Fruit fly (Drosophila melanogaster) whole organism, embryonic: ENCODE measurements around the gene ppk13.
A peak's percentile ranks its signal among the peaks of the same experiment; 100 is the strongest.

ENCODE experiments used
- CG10431 ChIP-seq: fragments of 200-800 bp; sonication (Bioruptor generic); optimal IDR thresholded peaks from 3 replicates; lab custom pipeline; 2018; ENCODE audit warnings: missing biosample characterization, mild to moderate bottlenecking, missing genetic modification characterization
- CG13123 ChIP-seq: fragments of 200-800 bp; sonication (Bioruptor generic); optimal IDR thresholded peaks from 2 replicates; lab custom pipeline; 2016; ENCODE audit warnings: missing biosample characterization, missing genetic modification characterization
- CG13296 ChIP-seq: fragments of 200-800 bp; sonication (Bioruptor generic); optimal IDR thresholded peaks from 3 replicates; lab custom pipeline; 2018; ENCODE audit warnings: missing biosample characterization, mild to moderate bottlenecking, missing genetic modification characterization
- CG15073 ChIP-seq: fragments of 200-800 bp; sonication (Bioruptor generic); optimal IDR thresholded peaks from 2 replicates; lab custom pipeline; 2016; ENCODE audit warnings: missing biosample characterization, missing genetic modification characterization
- CG15514 ChIP-seq: fragments of 200-800 bp; sonication (Bioruptor generic); optimal IDR thresholded peaks from 3 replicates; lab custom pipeline; 2017; ENCODE audit warnings: missing biosample characterization, missing genetic modification characterization, mild to moderate bottlenecking, moderate library complexity, missing genetic modification reagents
- CG17359 ChIP-seq: fragments of 200-800 bp; sonication (Bioruptor generic); optimal IDR thresholded peaks from 3 replicates; lab custom pipeline; 2018; ENCODE audit warnings: missing biosample characterization, mild to moderate bottlenecking, missing genetic modification characterization, moderate library complexity
- CG17361 ChIP-seq: fragments of 200-800 bp; sonication (Bioruptor generic); IDR thresholded peaks from 3 replicates; pipeline ENCODE4 v1.3.6; 2022; ENCODE audit warnings: missing biosample characterization, missing genetic modification characterization
- CG2678 ChIP-seq: fragments of 200-800 bp; sonication (Bioruptor generic); optimal IDR thresholded peaks from 3 replicates; lab custom pipeline; 2019; ENCODE audit warnings: missing biosample characterization, mild to moderate bottlenecking, missing genetic modification characterization, moderate library complexity
- CG42726 ChIP-seq: fragments of 200-800 bp; sonication (Bioruptor generic); IDR thresholded peaks from 2 replicates; pipeline ENCODE4 v1.3.6; 2022; ENCODE audit warnings: missing biosample characterization, missing genetic modification characterization; ENCODE audit not compliant: partially characterized antibody
- CG4707 ChIP-seq: fragments of 200-800 bp; sonication (Bioruptor generic); optimal IDR thresholded peaks from 2 replicates; lab custom pipeline; 2018; ENCODE audit warnings: missing biosample characterization, mild to moderate bottlenecking, missing genetic modification characterization, moderate library complexity
- CG6683 ChIP-seq: fragments of 200-800 bp; sonication (Bioruptor generic); optimal IDR thresholded peaks from 2 replicates; lab custom pipeline; 2017; ENCODE audit warnings: missing biosample characterization, mild to moderate bottlenecking, missing genetic modification characterization, missing genetic modification reagents
- CG9797 ChIP-seq: fragments of 200-800 bp; sonication (Bioruptor generic); optimal IDR thresholded peaks from 3 replicates; lab custom pipeline; 2018; ENCODE audit warnings: missing biosample characterization, mild to moderate bottlenecking, missing genetic modification characterization
- CG9932 ChIP-seq: fragments of 200-800 bp; sonication (Bioruptor generic); IDR thresholded peaks from 2 replicates; pipeline ENCODE4 v1.3.6; 2022; ENCODE audit warnings: missing biosample characterization, missing genetic modification characterization
- E2f1 ChIP-seq: fragments of 200-800 bp; sonication (Bioruptor generic); IDR thresholded peaks from 2 replicates; pipeline ENCODE4 v1.3.6; 2022; ENCODE audit warnings: missing biosample characterization, missing genetic modification characterization
- HmgZ ChIP-seq: fragments of 200-800 bp; sonication (Bioruptor generic); optimal IDR thresholded peaks from 2 replicates; lab custom pipeline; 2018; ENCODE audit warnings: missing biosample characterization, mild to moderate bottlenecking, missing genetic modification characterization
- Hmx ChIP-seq: fragments of 200-800 bp; sonication (Bioruptor generic); optimal IDR thresholded peaks from 2 replicates; lab custom pipeline; 2016; ENCODE audit warnings: missing biosample characterization, missing genetic modification characterization
- Hr78 ChIP-seq, 2 experiments: fragments of 200-800 bp in 1 of 2; fragments of >200 bp in 1 of 2; sonication (Bioruptor generic) in 1 of 2; optimal IDR thresholded peaks; 2 replicates each; lab custom pipeline; 2017 to 2019; ENCODE audit warnings: missing biosample characterization in 2 of 2, missing genetic modification characterization in 2 of 2, mild to moderate bottlenecking in 1 of 2, moderate library complexity in 1 of 2
- Poxn ChIP-seq: fragments of 200-800 bp; sonication (Bioruptor generic); IDR thresholded peaks from 2 replicates; pipeline ENCODE4 v1.3.6; 2022; ENCODE audit warnings: missing biosample characterization, missing genetic modification characterization
- Sry-δ ChIP-seq: fragments of 200-800 bp; sonication (Bioruptor generic); optimal IDR thresholded peaks from 2 replicates; lab custom pipeline; 2016; ENCODE audit warnings: missing biosample characterization, missing genetic modification characterization
- Stat92E ChIP-seq, 3 experiments: fragments of >200 bp in 2 of 3; fragments of 200-800 bp in 1 of 3; sonication (Bioruptor generic) in 1 of 3; optimal IDR thresholded peaks; 2 replicates each; lab custom pipeline; 2017 to 2019; ENCODE audit warnings: missing biosample characterization in 3 of 3, missing genetic modification characterization in 3 of 3, mild to moderate bottlenecking in 1 of 3, moderate library complexity in 1 of 3
- Xbp1 ChIP-seq: fragments of 200-800 bp; sonication (Bioruptor generic); optimal IDR thresholded peaks from 3 replicates; lab custom pipeline; 2016; ENCODE audit warnings: missing biosample characterization, mild to moderate bottlenecking, missing genetic modification characterization
- ato ChIP-seq: fragments of 200-800 bp; sonication (Bioruptor generic); IDR thresholded peaks from 2 replicates; pipeline ENCODE4 v1.3.6; 2022; ENCODE audit warnings: missing biosample characterization, missing genetic modification characterization; ENCODE audit not compliant: partially characterized antibody
- bcd ChIP-seq: fragments of 200-800 bp; sonication (Bioruptor generic); optimal IDR thresholded peaks from 2 replicates; lab custom pipeline; 2017; ENCODE audit warnings: missing biosample characterization, mild to moderate bottlenecking, missing genetic modification characterization
- chn ChIP-seq: fragments of 200-800 bp; sonication (Bioruptor generic); optimal IDR thresholded peaks from 2 replicates; lab custom pipeline; 2016; ENCODE audit warnings: missing biosample characterization, missing genetic modification characterization
- danr ChIP-seq: fragments of 200-800 bp; sonication (Bioruptor generic); IDR thresholded peaks from 2 replicates; pipeline ENCODE4 v1.3.6; 2022; ENCODE audit warnings: missing biosample characterization, missing genetic modification characterization
- dati ChIP-seq: fragments of 200-800 bp; sonication (Bioruptor generic); IDR thresholded peaks from 2 replicates; pipeline ENCODE4 v1.3.6; 2022; ENCODE audit warnings: missing biosample characterization, missing genetic modification characterization
- dimm ChIP-seq: fragments of 200-800 bp; sonication (Bioruptor generic); IDR thresholded peaks from 2 replicates; pipeline ENCODE4 v1.3.6; 2022; ENCODE audit warnings: missing biosample characterization, missing genetic modification characterization
- en ChIP-seq: fragments of 200-800 bp; sonication (Bioruptor generic); optimal IDR thresholded peaks from 2 replicates; lab custom pipeline; 2016; ENCODE audit warnings: missing biosample characterization, missing genetic modification characterization
- gcm ChIP-seq: fragments of 200-800 bp; sonication (Bioruptor generic); optimal IDR thresholded peaks from 2 replicates; lab custom pipeline; 2019; ENCODE audit warnings: missing biosample characterization, mild to moderate bottlenecking, missing genetic modification characterization, moderate library complexity
- grn ChIP-seq: fragments of 200-800 bp; sonication (Bioruptor generic); optimal IDR thresholded peaks from 3 replicates; lab custom pipeline; 2017; ENCODE audit warnings: missing biosample characterization, missing genetic modification characterization
- gsb ChIP-seq: fragments of 200-800 bp; sonication (Bioruptor generic); IDR thresholded peaks from 2 replicates; pipeline ENCODE4 v1.3.6; 2022; ENCODE audit warnings: missing biosample characterization, missing genetic modification characterization
- gsb-n ChIP-seq: fragments of 200-800 bp; sonication (Bioruptor generic); optimal IDR thresholded peaks from 3 replicates; lab custom pipeline; 2018; ENCODE audit warnings: missing biosample characterization, mild to moderate bottlenecking, missing genetic modification characterization
- h ChIP-seq: fragments of >200 bp; optimal IDR thresholded peaks from 2 replicates; lab custom pipeline; 2017
- insv ChIP-seq, 2 experiments: fragments of 200-800 bp; sonication (Bioruptor generic); optimal IDR thresholded peaks; 3 replicates each; lab custom pipeline; 2016 to 2018; ENCODE audit warnings: missing biosample characterization in 2 of 2, missing genetic modification characterization in 2 of 2
- jumu ChIP-seq: fragments of 200-800 bp; sonication (Bioruptor generic); optimal IDR thresholded peaks from 3 replicates; lab custom pipeline; 2016; ENCODE audit warnings: missing biosample characterization, missing genetic modification characterization
- ken ChIP-seq: fragments of 200-800 bp; sonication (Bioruptor generic); IDR thresholded peaks from 3 replicates; pipeline ENCODE4 v1.3.6; 2022; ENCODE audit warnings: missing biosample characterization, missing genetic modification characterization
- knrl ChIP-seq: fragments of 200-800 bp; sonication (Bioruptor generic); IDR thresholded peaks from 3 replicates; pipeline ENCODE4 v1.3.6; 2022; ENCODE audit warnings: missing biosample characterization, missing genetic modification characterization; ENCODE audit not compliant: partially characterized antibody
- lbe ChIP-seq: fragments of 200-800 bp; sonication (Bioruptor generic); optimal IDR thresholded peaks from 2 replicates; lab custom pipeline; 2016; ENCODE audit warnings: missing biosample characterization, mild to moderate bottlenecking, missing genetic modification characterization
- lola ChIP-seq, 3 experiments: fragments of >200 bp in 2 of 3; fragments of 200-800 bp in 1 of 3; sonication (Bioruptor generic) in 1 of 3; optimal IDR thresholded peaks; 2 replicates each; lab custom pipeline; 2017 to 2019; ENCODE audit warnings: missing biosample characterization in 3 of 3, missing genetic modification characterization in 3 of 3, mild to moderate bottlenecking in 1 of 3, moderate library complexity in 1 of 3
- sens-2 ChIP-seq: fragments of 200-800 bp; sonication (Bioruptor generic); IDR thresholded peaks from 2 replicates; pipeline ENCODE4 v1.3.6; 2022; ENCODE audit warnings: missing biosample characterization, missing genetic modification characterization
- shn ChIP-seq: fragments of 200-800 bp; sonication (Bioruptor generic); optimal IDR thresholded peaks from 3 replicates; lab custom pipeline; 2016; ENCODE audit warnings: missing biosample characterization, missing genetic modification characterization
- slp2 ChIP-seq: fragments of 200-800 bp; sonication (Bioruptor generic); optimal IDR thresholded peaks from 2 replicates; lab custom pipeline; 2016; ENCODE audit warnings: missing biosample characterization, missing genetic modification characterization
- stc ChIP-seq: fragments of 200-800 bp; sonication (Bioruptor generic); IDR thresholded peaks from 2 replicates; pipeline ENCODE4 v1.3.6; 2022; ENCODE audit warnings: missing biosample characterization, missing genetic modification characterization
- tio ChIP-seq: fragments of 200-800 bp; sonication (Bioruptor generic); optimal IDR thresholded peaks from 2 replicates; lab custom pipeline; 2017; ENCODE audit warnings: missing biosample characterization, missing genetic modification characterization, inconsistent platforms
- toy ChIP-seq: fragments of 200-800 bp; sonication (Bioruptor generic); IDR thresholded peaks from 2 replicates; pipeline ENCODE4 v1.3.6; 2022; ENCODE audit warnings: missing biosample characterization, missing genetic modification characterization
- wdn ChIP-seq: fragments of 200-800 bp; sonication (Bioruptor generic); IDR thresholded peaks from 2 replicates; pipeline ENCODE4 v1.3.6; 2022; ENCODE audit warnings: missing biosample characterization, missing genetic modification characterization
- wor ChIP-seq: fragments of 200-800 bp; sonication (Bioruptor generic); IDR thresholded peaks from 2 replicates; pipeline ENCODE4 v1.3.6; 2022; ENCODE audit warnings: missing biosample characterization, missing genetic modification characterization
- yki ChIP-seq: fragments of >200 bp; optimal IDR thresholded peaks from 3 replicates; lab custom pipeline; 2018

Gene ppk13

DNA sequence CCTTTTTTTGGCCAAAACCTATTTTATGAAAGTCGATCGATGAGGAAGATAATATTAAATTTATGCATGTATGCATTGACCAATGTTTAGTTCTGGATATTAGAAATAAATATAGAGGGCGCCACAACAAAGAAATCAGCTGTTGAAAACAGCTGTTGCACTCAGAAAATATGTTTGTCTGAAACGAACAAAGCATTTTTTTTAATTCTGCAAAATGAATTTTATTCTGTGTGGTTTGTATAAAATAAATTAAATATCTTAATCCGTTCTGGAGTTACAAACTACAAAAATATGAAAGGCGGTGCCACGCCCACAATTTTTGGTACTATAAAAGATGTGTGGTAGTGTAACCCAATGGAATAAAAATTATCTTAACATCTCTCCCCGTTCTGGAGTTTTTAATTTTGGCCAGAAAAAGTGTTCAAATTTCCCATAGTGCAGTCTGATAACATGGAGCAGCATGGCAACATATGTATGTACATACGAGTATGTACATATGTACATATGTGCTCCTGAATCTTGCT lies 20.3 kb upstream of the ppk13 start (continued):
- peak in 1 of 2 experiments; percentile 19 for TF ChIP-seq Hr78 (GFP tag; optimal IDR thresholded peaks at IDR 0.05; lab: Kevin White, UChicago)

DNA sequence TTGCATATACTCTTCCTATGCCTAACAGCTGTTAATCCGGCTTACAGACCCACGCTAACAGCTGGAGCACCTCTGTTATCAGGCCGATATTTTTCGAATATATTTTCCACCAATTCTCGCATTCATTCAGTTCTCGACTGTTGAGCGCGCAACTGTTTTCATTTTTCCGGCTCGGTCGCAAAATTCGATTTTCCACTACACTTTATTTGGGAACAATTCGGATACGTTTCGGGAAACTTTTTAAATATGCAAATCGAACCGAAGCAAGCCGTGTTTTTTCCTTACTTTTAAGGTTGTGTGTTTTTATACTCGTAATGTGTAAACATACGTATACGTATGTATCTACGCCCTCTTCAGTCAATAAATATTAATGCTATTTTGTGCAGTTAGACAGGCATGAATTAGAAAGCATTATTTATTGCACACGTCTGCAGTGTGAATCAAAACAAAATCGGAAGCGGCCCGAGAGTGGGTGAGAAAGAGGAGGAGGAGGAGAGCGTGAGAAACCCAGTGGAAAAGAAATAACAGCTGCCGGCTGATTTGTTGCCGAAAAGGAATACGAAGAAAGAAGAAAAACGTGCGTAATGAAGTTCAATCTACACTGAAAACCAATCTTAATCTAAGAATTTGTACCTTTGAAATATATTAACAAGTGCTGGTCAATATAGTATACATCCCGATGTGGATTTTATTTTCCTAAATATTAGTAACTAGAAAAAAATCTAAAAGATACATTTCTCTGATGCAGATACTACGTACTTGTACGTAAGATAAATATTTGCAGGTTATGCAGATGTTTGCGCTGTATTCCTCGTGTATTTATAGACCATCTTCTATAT lies 19.3 kb upstream of the ppk13 start:
- no peak for TF ChIP-seq CG9797 (GFP tag; lab: Kevin White, UChicago)
- no peak for TF ChIP-seq grn
- no peak for TF ChIP-seq Sry-δ (GFP tag; lab: Kevin White, UChicago)
- TF ChIP-seq gcm (GFP tag; lab: Kevin White, UChicago): no peak
- TF ChIP-seq CG4707 (GFP tag; lab: Kevin White, UChicago): no peak
- TF ChIP-seq lbe: no peak
- no peak for TF ChIP-seq sens-2 (GFP tag; lab: Robert Waterston, UW)
- TF ChIP-seq CG13296: no peak
- no peak for TF ChIP-seq gsb-n (tag; lab: Kevin White, UChicago)
- TF ChIP-seq gsb: no peak
- TF ChIP-seq dati (GFP tag; lab: Robert Waterston, UW): no peak
- no peak for TF ChIP-seq CG6683 (GFP tag; lab: Kevin White, UChicago)
- no peak for TF ChIP-seq CG13123 (GFP tag; lab: Kevin White, UChicago)
- TF ChIP-seq E2f1 (GFP tag; lab: Robert Waterston, UW): no peak
- TF ChIP-seq CG2678 (tag; lab: Kevin White, UChicago): peak; percentile 12
- no peak for TF ChIP-seq CG42726 (GFP tag; lab: Robert Waterston, UW)
- no peak for TF ChIP-seq en (GFP tag; lab: Kevin White, UChicago)
- TF ChIP-seq HmgZ (tag; lab: Kevin White, UChicago): no peak
- no peak for TF ChIP-seq wor (GFP tag; lab: Robert Waterston, UW)
- TF ChIP-seq danr (GFP tag; lab: Robert Waterston, UW): no peak
- no peak for TF ChIP-seq chn
- TF ChIP-seq CG15073: no peak
- TF ChIP-seq tio (GFP tag; lab: Kevin White, UChicago): no peak
- no peak for TF ChIP-seq toy
- peak; percentile 1 for TF ChIP-seq CG17359 (tag; lab: Kevin White, UChicago)
- no peak for TF ChIP-seq slp2 (GFP tag; lab: Kevin White, UChicago)
- peak; percentile 17 for TF ChIP-seq CG15514 (GFP tag; lab: Kevin White, UChicago)
- no peak for TF ChIP-seq shn (GFP tag; lab: Kevin White, UChicago)
- no peak for TF ChIP-seq insv (GFP tag; optimal IDR thresholded peaks at IDR 0.05; lab: Kevin White, UChicago)
- no peak for TF ChIP-seq knrl (GFP tag; lab: Robert Waterston, UW)
- TF ChIP-seq h: no peak
- no peak for TF ChIP-seq bcd
- no peak for TF ChIP-seq yki
- TF ChIP-seq dimm (GFP tag; lab: Robert Waterston, UW): no peak
- no peak for TF ChIP-seq Poxn (GFP tag; lab: Robert Waterston, UW)
- no peak for TF ChIP-seq CG10431 (GFP tag; lab: Kevin White, UChicago)
- TF ChIP-seq Xbp1 (GFP tag; lab: Kevin White, UChicago): peak; percentile 8
- TF ChIP-seq jumu (GFP tag; lab: Kevin White, UChicago): no peak
- no peak for TF ChIP-seq stc (GFP tag; lab: Robert Waterston, UW)
- TF ChIP-seq ken (GFP tag; lab: Robert Waterston, UW): no peak
- TF ChIP-seq lola (GFP tag; optimal IDR thresholded peaks at IDR 0.05; lab: Kevin White, UChicago): no peak
- no peak for TF ChIP-seq CG17361
- no peak for TF ChIP-seq CG9932 (GFP tag; lab: Robert Waterston, UW)
- no peak for TF ChIP-seq ato (GFP tag; lab: Robert Waterston, UW)
- TF ChIP-seq Hmx: no peak
- TF ChIP-seq wdn (GFP tag; lab: Robert Waterston, UW): no peak
- TF ChIP-seq Stat92E (GFP tag; optimal IDR thresholded peaks at IDR 0.05; lab: Kevin White, UChicago): no peak
